Worm (Caenorhabditis elegans): Measurements from ENCODE around the gene Y37D8A.3.

Gene Y37D8A.3

DNA sequence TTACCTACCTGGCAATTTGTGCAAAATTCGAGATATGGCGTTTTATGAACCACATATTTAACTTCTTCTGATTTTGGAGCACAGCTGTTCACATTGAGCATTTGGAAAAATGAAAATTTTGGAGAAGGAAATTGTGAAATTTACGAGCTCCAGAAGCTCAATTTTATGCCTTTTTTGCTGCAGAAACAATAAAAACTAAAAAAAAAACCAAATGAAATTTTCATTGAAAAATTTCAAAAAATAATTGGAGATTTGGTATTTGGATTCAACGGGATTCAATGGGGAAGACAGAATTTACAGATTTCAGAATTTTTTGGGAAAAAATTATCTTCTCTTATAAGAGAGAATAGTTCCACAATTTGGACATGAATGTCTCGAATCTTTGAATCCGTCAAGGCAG is 27.5 kb downstream of the Y37D8A.3 start, which contains the start of gene Y37D8A.26:
Gene Y37D8A.26 (minus strand): TSS at position 101 of the 400 bp plus-strand sequence.
- TF ChIP-seq nhr-77 (tag; optimal IDR thresholded peaks at IDR 0.05) (no peak), egl-13 (tag; optimal IDR thresholded peaks at IDR 0.05) (no peak), lir-3 (tag; optimal IDR thresholded peaks at IDR 0.05; ENCODE audit: poor library complexity) (no peak)

DNA sequence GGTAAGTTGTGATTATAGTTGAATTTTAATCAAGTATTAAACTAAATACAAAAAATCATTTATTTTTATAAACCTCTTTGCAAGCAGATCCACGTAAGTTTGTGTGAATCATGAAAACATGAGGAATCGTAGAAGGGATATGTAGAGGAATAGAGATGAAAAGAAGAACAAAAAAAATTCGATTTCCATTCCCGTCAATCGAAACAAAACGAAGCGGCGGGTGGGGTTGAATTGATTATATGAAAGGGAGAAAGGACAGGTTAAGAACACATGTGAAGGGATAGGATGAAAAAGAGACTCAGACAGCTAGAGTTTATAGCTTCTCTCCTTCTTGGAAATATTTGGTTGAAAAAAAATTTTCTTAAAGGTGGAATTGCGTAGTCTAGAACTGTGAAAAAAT is 31.0 kb downstream of the Y37D8A.3 start:
- TF ChIP-seq irx-1 (tag; optimal IDR thresholded peaks at IDR 0.05), result no peak
- TF ChIP-seq dpl-1 (GFP tag; optimal IDR thresholded peaks at IDR 0.05), result peak in 1 of 3 experiments; percentile 7
- TF ChIP-seq fkh-10 (GFP tag; optimal IDR thresholded peaks at IDR 0.05), result no peak
- TF ChIP-seq lsy-2 (tag; optimal IDR thresholded peaks at IDR 0.05), result peak in 1 of 2 experiments; percentile 14
- TF ChIP-seq blmp-1 (tag; optimal IDR thresholded peaks at IDR 0.05), result peak; percentile 97
- TF ChIP-seq elt-3 (tag; optimal IDR thresholded peaks at IDR 0.05), result peak in 1 of 6 experiments; percentile 16
- peak; percentile 80 for TF ChIP-seq nhr-85 (tag)
- peak; percentile 5 for TF ChIP-seq nhr-47 (tag; optimal IDR thresholded peaks at IDR 0.05)
- TF ChIP-seq snu-23 (GFP tag; optimal IDR thresholded peaks at IDR 0.05), result peak; percentile 28
- peak; percentile 54 for TF ChIP-seq lin-14 (GFP tag; optimal IDR thresholded peaks at IDR 0.05)
- no peak for TF ChIP-seq lin-39 (tag; optimal IDR thresholded peaks at IDR 0.05)

DNA sequence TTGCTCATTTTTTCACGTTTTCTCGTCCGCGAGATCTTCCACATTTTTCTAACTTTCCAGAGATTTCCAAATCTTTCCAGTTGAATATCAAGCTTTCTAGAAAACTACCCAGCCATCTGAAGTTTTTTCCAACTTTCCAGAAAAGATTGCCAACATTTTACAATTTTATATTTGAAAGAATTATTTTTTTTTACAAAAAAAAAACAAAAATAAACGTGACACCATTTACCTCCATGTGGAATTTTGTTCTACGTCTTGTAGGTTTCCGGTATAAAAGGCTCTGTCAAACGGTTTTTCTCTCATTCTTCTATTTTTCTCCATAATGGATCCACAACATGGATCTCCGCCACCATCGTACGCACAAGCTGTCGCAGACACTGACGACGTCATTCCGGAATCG is 35.5 kb downstream of the Y37D8A.3 start, which contains the start of gene Y37D8A.8:
Gene Y37D8A.8 (plus strand): TSS at position 301 of the 400 bp plus-strand sequence.
- no peak for TF ChIP-seq hlh-17 (GFP tag; optimal IDR thresholded peaks at IDR 0.05; ENCODE audit: borderline replicate concordance)
- no peak for TF ChIP-seq tbx-2 (tag; optimal IDR thresholded peaks at IDR 0.05)
- no peak for TF ChIP-seq lin-15B (tag; optimal IDR thresholded peaks at IDR 0.05)
- TF ChIP-seq nhr-77 (tag; optimal IDR thresholded peaks at IDR 0.05), result no peak
- no peak for TF ChIP-seq unc-62 (GFP tag; optimal IDR thresholded peaks at IDR 0.05)
- no peak for TF ChIP-seq elt-2 (tag; optimal IDR thresholded peaks at IDR 0.05)
- TF ChIP-seq xbp-1 (tag; optimal IDR thresholded peaks at IDR 0.05), result no peak
- TF ChIP-seq aha-1 (tag; optimal IDR thresholded peaks at IDR 0.05), result no peak
- no peak for TF ChIP-seq lsy-2 (tag; optimal IDR thresholded peaks at IDR 0.05)

DNA sequence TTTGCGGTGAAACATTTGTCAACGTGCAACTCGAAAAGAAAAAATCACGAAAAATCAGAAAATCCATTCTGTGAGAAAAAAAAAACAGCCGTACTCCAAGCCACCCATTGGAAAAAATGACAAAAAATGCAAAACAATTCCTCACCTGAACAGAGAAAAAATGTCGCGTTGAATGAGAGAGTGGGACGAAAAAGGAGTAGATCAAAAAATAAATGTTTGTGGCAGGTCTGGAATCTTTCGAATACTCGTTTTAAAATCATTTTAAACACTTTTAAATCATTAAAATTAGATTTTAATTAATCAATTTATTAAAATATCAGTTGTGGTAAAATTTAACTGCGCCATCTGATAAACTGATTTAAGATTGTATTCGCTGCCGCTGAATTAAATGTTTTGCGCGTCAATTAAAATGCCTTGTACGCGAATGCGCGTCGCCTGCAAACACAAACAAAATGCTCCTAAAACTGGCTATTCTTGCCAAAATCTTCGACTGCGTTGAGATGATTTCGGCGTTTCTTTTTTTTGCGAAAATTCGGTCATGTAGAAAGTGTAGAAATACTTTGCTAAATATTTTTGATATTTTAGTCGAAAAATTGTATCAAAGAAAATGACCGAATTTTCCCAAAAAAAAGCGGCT is 41.0 kb downstream of the Y37D8A.3 start, which contains the start of gene Y37D8A.6:
Gene Y37D8A.6 (minus strand): TSS at position 238 of the 637 bp plus-strand sequence.
- TF ChIP-seq F16B12.6 (tag; optimal IDR thresholded peaks at IDR 0.05) (peak; percentile 78), Y116A8C.19 (tag; optimal IDR thresholded peaks at IDR 0.05; ENCODE audit: borderline replicate concordance) (no peak), lsy-2 (tag; optimal IDR thresholded peaks at IDR 0.05) (peak; percentile 15 to 27), mep-1 (tag; optimal IDR thresholded peaks at IDR 0.05) (peak; percentile 9), lin-35 (GFP tag; optimal IDR thresholded peaks at IDR 0.05) (peak in 1 of 2 experiments; percentile 55), nhr-47 (tag; optimal IDR thresholded peaks at IDR 0.05) (peak; percentile 19), efl-1 (optimal IDR thresholded peaks at IDR 0.05) (peak in 1 of 2 experiments; percentile 39), efl-1 (GFP tag; optimal IDR thresholded peaks at IDR 0.05 in 1 of 2) (peak; percentile 27 to 87), nhr-71 (tag; optimal IDR thresholded peaks at IDR 0.05) (peak; percentile 14), dpl-1 (GFP tag; optimal IDR thresholded peaks at IDR 0.05) (peak in 2 of 3 experiments; percentile 39 to 50), sox-4 (tag; optimal IDR thresholded peaks at IDR 0.05) (no peak)

DNA sequence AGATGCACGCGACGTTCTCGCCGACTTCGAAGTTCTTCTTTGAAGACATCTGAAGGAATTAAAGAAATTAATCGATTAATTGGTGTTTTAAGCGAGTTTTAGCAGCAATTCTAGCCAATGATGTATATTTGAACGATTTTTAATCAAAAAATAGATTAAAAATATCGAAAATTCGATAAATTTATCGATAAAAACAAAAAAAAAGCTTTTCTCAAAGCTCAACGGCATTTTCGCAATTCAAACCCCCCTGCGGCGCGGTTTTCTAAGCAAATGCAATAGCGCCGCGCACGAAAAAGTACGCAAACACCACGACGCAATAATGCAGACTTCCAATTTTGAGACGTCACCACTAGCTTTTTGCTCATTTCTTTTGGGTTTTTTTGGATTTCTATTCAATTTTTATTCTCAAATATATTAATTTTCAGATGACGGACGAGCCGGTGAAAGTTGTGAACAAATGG is 45.5 kb downstream of the Y37D8A.3 start, which contains the start of the genes mrg-1 and spcs-2:
Gene mrg-1 (minus strand): TSS at position 51 of the 461 bp plus-strand sequence.
Gene spcs-2 (plus strand): TSS at position 426 of the 461 bp plus-strand sequence.
- TF ChIP-seq Y116A8C.19 (tag; optimal IDR thresholded peaks at IDR 0.05; ENCODE audit: borderline replicate concordance) (no peak), grh-1 (GFP tag; IDR thresholded peaks at IDR 0.05) (peak; percentile 78), skn-1 (tag; optimal IDR thresholded peaks at IDR 0.05) (peak; percentile 88), unc-86 (tag; optimal IDR thresholded peaks at IDR 0.05) (peak; percentile 91), snpc-4 (tag; optimal IDR thresholded peaks at IDR 0.05) (peak; percentile 70), pqm-1 (tag; optimal IDR thresholded peaks at IDR 0.05) (no peak), nhr-76 (tag; optimal IDR thresholded peaks at IDR 0.05) (no peak), aha-1 (tag; optimal IDR thresholded peaks at IDR 0.05) (peak; percentile 26), C04F5.9 (tag; optimal IDR thresholded peaks at IDR 0.05) (peak; percentile 80), efl-1 (optimal IDR thresholded peaks at IDR 0.05) (peak; percentile 89 to 90), efl-1 (GFP tag; optimal IDR thresholded peaks at IDR 0.05 in 1 of 2) (peak; percentile 87 to 99), sptf-1 (tag; optimal IDR thresholded peaks at IDR 0.05) (no peak), C34B4.2 (tag; optimal IDR thresholded peaks at IDR 0.05) (no peak), nhr-90 (tag; optimal IDR thresholded peaks at IDR 0.05; ENCODE audit: poor library complexity) (peak; percentile 93), C16A3.4 (tag; optimal IDR thresholded peaks at IDR 0.05) (peak; percentile 93), ceh-90 (tag; optimal IDR thresholded peaks at IDR 0.05) (no peak), elt-3 (tag; optimal IDR thresholded peaks at IDR 0.05) (peak in 3 of 6 experiments; percentile 33 to 62 (median 59)), nhr-12 (tag; optimal IDR thresholded peaks at IDR 0.05) (no peak), nhr-11 (tag; optimal IDR thresholded peaks at IDR 0.05) (no peak), sox-4 (tag; optimal IDR thresholded peaks at IDR 0.05) (peak; percentile 78), ceh-63 (GFP tag; optimal IDR thresholded peaks at IDR 0.05) (no peak)

Measured in whole organism, L1 larva.